Fruit fly (Drosophila melanogaster): Measurements from ENCODE around the gene Ugt302K1.

Ugt302K1 gene

dm6 chr3R:11195792-11196191, 42.1 kb upstream of the Ugt302K1 start, which contains the start of gene CG18577:
TSS of gene CG18577 (plus strand) at chr3R:11196092.
- no peak for TF ChIP-seq dan (GFP tag; IDR thresholded peaks at IDR 0.05)
- TF ChIP-seq GATAe (GFP tag; conservative IDR thresholded peaks at IDR 0.05), result peak; percentile 18; the same call in 1 of the 2 replicates
- TF ChIP-seq Hey (tag; optimal IDR thresholded peaks at IDR 0.05), result peak; percentile 41
- no peak for TF ChIP-seq sr (GFP tag; IDR thresholded peaks at IDR 0.05)
- TF ChIP-seq pzg (GFP tag; optimal IDR thresholded peaks at IDR 0.05), result no peak
- TF ChIP-seq Meics (GFP tag; optimal IDR thresholded peaks at IDR 0.05), result peak; percentile 55
- no peak for TF ChIP-seq onecut (GFP tag; IDR thresholded peaks at IDR 0.05)
- TF ChIP-seq Med (GFP tag), result peak; percentile 87
- TF ChIP-seq CG11456 (GFP tag; IDR thresholded peaks at IDR 0.05), result 0 out of 3 replicates have a peak, but pooled peaks have one; percentile 5
- no peak for TF ChIP-seq da (GFP tag; optimal IDR thresholded peaks at IDR 0.05)

dm6 chr3R:11178300-11178699, 24.7 kb upstream of the Ugt302K1 start:
- TF ChIP-seq sqz (GFP tag; optimal IDR thresholded peaks at IDR 0.05) (no peak), CG17385 (GFP tag; optimal IDR thresholded peaks at IDR 0.05) (no peak), Atf-2 (GFP tag; optimal IDR thresholded peaks at IDR 0.05) (no peak), luna (GFP tag; optimal IDR thresholded peaks at IDR 0.05) (no peak), CG1024 (GFP tag; IDR thresholded peaks at IDR 0.05) (no peak), zfh2 (GFP tag; optimal IDR thresholded peaks at IDR 0.05) (no peak), sna (GFP tag; IDR thresholded peaks at IDR 0.05; ENCODE audit: partially characterized antibody) (no peak), CG32767 (GFP tag; IDR thresholded peaks at IDR 0.05) (no peak), Nf-YA (GFP tag; IDR thresholded peaks at IDR 0.05) (no peak), CG9817 (tag; optimal IDR thresholded peaks at IDR 0.05) (peak; percentile 5), Nf-YC (tag; optimal IDR thresholded peaks at IDR 0.05) (no peak), CG12391 (tag; optimal IDR thresholded peaks at IDR 0.05) (no peak), CG1233 (GFP tag; optimal IDR thresholded peaks at IDR 0.05) (peak; percentile 27), B-H1 (GFP tag; IDR thresholded peaks at IDR 0.05) (no peak), bsh (GFP tag; optimal IDR thresholded peaks at IDR 0.05) (no peak), bigmax (GFP tag; optimal IDR thresholded peaks at IDR 0.05) (no peak), pzg (GFP tag; optimal IDR thresholded peaks at IDR 0.05) (no peak), CG7839 (tag; optimal IDR thresholded peaks at IDR 0.05) (no peak), TFAM (GFP tag; optimal IDR thresholded peaks at IDR 0.05) (no peak), CG31224 (GFP tag; IDR thresholded peaks at IDR 0.05) (no peak), z (GFP tag; IDR thresholded peaks at IDR 0.05) (no peak), kni (GFP tag; optimal IDR thresholded peaks at IDR 0.05) (no peak), CG8944 (GFP tag; optimal IDR thresholded peaks at IDR 0.05) (no peak), peb (GFP tag; IDR thresholded peaks at IDR 0.05) (no peak), CG2120 (GFP tag; optimal IDR thresholded peaks at IDR 0.05) (no peak), dmrt99B (tag; optimal IDR thresholded peaks at IDR 0.05) (peak; percentile 13), CG13624 (GFP tag; optimal IDR thresholded peaks at IDR 0.05) (no peak), ERR (GFP tag; optimal IDR thresholded peaks at IDR 0.05) (no peak), grn (GFP tag; optimal IDR thresholded peaks at IDR 0.05) (no peak), nom (GFP tag; optimal IDR thresholded peaks at IDR 0.05) (no peak), eve (GFP tag; optimal IDR thresholded peaks at IDR 0.05) (no peak), btn (GFP tag; optimal IDR thresholded peaks at IDR 0.05) (no peak), ftz-f1 (GFP tag; optimal IDR thresholded peaks at IDR 0.05) (no peak), crol (GFP tag; IDR thresholded peaks at IDR 0.05) (no peak), CG30403 (GFP tag; optimal IDR thresholded peaks at IDR 0.05) (no peak), so (GFP tag; IDR thresholded peaks at IDR 0.05) (0 out of 3 replicates have a peak, but pooled peaks have one; percentile 17), CG4404 (GFP tag; IDR thresholded peaks at IDR 0.05) (no peak), CG8089 (GFP tag; optimal IDR thresholded peaks at IDR 0.05) (no peak), ind (GFP tag; optimal IDR thresholded peaks at IDR 0.05) (no peak), bcd (GFP tag; optimal IDR thresholded peaks at IDR 0.05) (no peak), gt (GFP tag; IDR thresholded peaks at IDR 0.05) (no peak), ATbp (GFP tag; optimal IDR thresholded peaks at IDR 0.05) (no peak)
